Fruit fly (Drosophila melanogaster) whole organism, embryonic: ENCODE measurements around the gene Gnpat.
A peak's percentile ranks its signal among the peaks of the same experiment; 100 is the strongest.

Source experiments
- C15 ChIP-seq: fragments of 200-800 bp; sonication (Bioruptor generic); IDR thresholded peaks from 3 replicates; pipeline ENCODE4 v1.3.6; 2022; ENCODE audit warnings: missing biosample characterization, missing genetic modification characterization
- CG1233 ChIP-seq: fragments of 200-800 bp; sonication (Bioruptor generic); optimal IDR thresholded peaks from 4 replicates; lab custom pipeline; 2018; ENCODE audit warnings: missing biosample characterization, mild to moderate bottlenecking, missing genetic modification characterization
- CG12659 ChIP-seq: fragments of 200-800 bp; sonication (Bioruptor generic); optimal IDR thresholded peaks from 3 replicates; lab custom pipeline; 2017; ENCODE audit warnings: mild to moderate bottlenecking, missing biosample characterization, missing genetic modification reagents, missing genetic modification characterization
- CG12942 ChIP-seq: fragments of 200-800 bp; sonication (Bioruptor generic); optimal IDR thresholded peaks from 3 replicates; lab custom pipeline; 2016; ENCODE audit warnings: missing biosample characterization, missing genetic modification characterization
- CG16863 ChIP-seq: fragments of 200-800 bp; sonication (Bioruptor generic); optimal IDR thresholded peaks from 3 replicates; lab custom pipeline; 2016; ENCODE audit warnings: missing biosample characterization, missing genetic modification characterization
- CG2678 ChIP-seq: fragments of 200-800 bp; sonication (Bioruptor generic); optimal IDR thresholded peaks from 3 replicates; lab custom pipeline; 2019; ENCODE audit warnings: missing biosample characterization, mild to moderate bottlenecking, missing genetic modification characterization, moderate library complexity
- CG31388 ChIP-seq: fragments of 200-800 bp; sonication (Bioruptor generic); optimal IDR thresholded peaks from 2 replicates; lab custom pipeline; 2016; ENCODE audit warnings: missing biosample characterization, missing genetic modification characterization
- CG32532 ChIP-seq: fragments of 200-800 bp; sonication (Bioruptor generic); IDR thresholded peaks from 2 replicates; pipeline ENCODE4 v1.3.6; 2022; ENCODE audit warnings: missing biosample characterization, missing genetic modification characterization
- CG3407 ChIP-seq: fragments of 200-800 bp; sonication (Bioruptor generic); optimal IDR thresholded peaks from 2 replicates; lab custom pipeline; 2018; ENCODE audit warnings: missing biosample characterization, mild to moderate bottlenecking, missing genetic modification characterization
- CG34376 ChIP-seq: fragments of 200-800 bp; sonication (Bioruptor generic); optimal IDR thresholded peaks from 2 replicates; lab custom pipeline; 2018; ENCODE audit warnings: missing biosample characterization, mild to moderate bottlenecking, missing genetic modification characterization
- CG4282 ChIP-seq: fragments of 200-800 bp; sonication (Bioruptor generic); optimal IDR thresholded peaks from 2 replicates; lab custom pipeline; 2016; ENCODE audit warnings: missing biosample characterization, missing genetic modification characterization
- CG4328 ChIP-seq: fragments of 200-800 bp; sonication (Bioruptor generic); optimal IDR thresholded peaks from 3 replicates; lab custom pipeline; 2017; ENCODE audit warnings: missing biosample characterization, missing genetic modification reagents, missing genetic modification characterization
- CG4854 ChIP-seq: fragments of 200-800 bp; sonication (Bioruptor generic); optimal IDR thresholded peaks from 2 replicates; lab custom pipeline; 2016; ENCODE audit warnings: missing biosample characterization, missing genetic modification characterization, inconsistent platforms
- CG6689 ChIP-seq: fragments of 200-800 bp; sonication (Bioruptor generic); IDR thresholded peaks from 2 replicates; pipeline ENCODE4 v1.3.6; 2022; ENCODE audit warnings: missing biosample characterization, missing genetic modification characterization
- CG6813 ChIP-seq: fragments of 200-800 bp; sonication (Bioruptor generic); optimal IDR thresholded peaks from 2 replicates; lab custom pipeline; 2017; ENCODE audit warnings: missing biosample characterization, missing genetic modification characterization, mild to moderate bottlenecking, moderate library complexity, missing genetic modification reagents
- CG8359 ChIP-seq: fragments of 200-800 bp; sonication (Bioruptor generic); optimal IDR thresholded peaks from 2 replicates; lab custom pipeline; 2017; ENCODE audit warnings: missing biosample characterization, mild to moderate bottlenecking, missing genetic modification characterization, borderline replicate concordance
- CG8944 ChIP-seq: fragments of 200-800 bp; sonication (Bioruptor generic); optimal IDR thresholded peaks from 3 replicates; lab custom pipeline; 2016; ENCODE audit warnings: missing biosample characterization, missing genetic modification characterization
- Dbx ChIP-seq: fragments of 200-800 bp; sonication (Bioruptor generic); IDR thresholded peaks from 3 replicates; pipeline ENCODE4 v1.3.6; 2022; ENCODE audit warnings: missing biosample characterization, missing genetic modification characterization
- Dfd ChIP-seq, 2 experiments: fragments of >200 bp; optimal IDR thresholded peaks; 2 replicates each; lab custom pipeline; 2017; ENCODE audit warnings: missing biosample characterization in 2 of 2, missing genetic modification characterization in 2 of 2
- HLH4C ChIP-seq: fragments of 200-800 bp; sonication (Bioruptor generic); IDR thresholded peaks from 3 replicates; pipeline ENCODE4 v1.3.6; 2022; ENCODE audit warnings: missing biosample characterization, missing genetic modification characterization; ENCODE audit not compliant: partially characterized antibody
- Hand ChIP-seq: fragments of 200-800 bp; sonication (Bioruptor generic); optimal IDR thresholded peaks from 2 replicates; lab custom pipeline; 2017; ENCODE audit warnings: mild to moderate bottlenecking, missing biosample characterization, missing genetic modification reagents, missing genetic modification characterization
- Hey ChIP-seq: fragments of 200-800 bp; sonication (Bioruptor generic); optimal IDR thresholded peaks from 3 replicates; lab custom pipeline; 2018; ENCODE audit warnings: missing biosample characterization, mild to moderate bottlenecking, missing genetic modification characterization
- Lhr ChIP-seq: fragments of 200-800 bp; sonication (Bioruptor generic); optimal IDR thresholded peaks from 3 replicates; lab custom pipeline; 2017; ENCODE audit warnings: mild to moderate bottlenecking, missing biosample characterization, missing genetic modification reagents, missing genetic modification characterization
- Lpt ChIP-seq: fragments of >200 bp; optimal IDR thresholded peaks from 2 replicates; lab custom pipeline; 2018; ENCODE audit warnings: missing biosample characterization, missing genetic modification characterization
- MESR4 ChIP-seq: fragments of 200-800 bp; sonication (Bioruptor generic); optimal IDR thresholded peaks from 2 replicates; lab custom pipeline; 2018; ENCODE audit warnings: missing biosample characterization, mild to moderate bottlenecking, missing genetic modification characterization, moderate library complexity
- Mad ChIP-seq: fragments of 200-800 bp; sonication (Bioruptor generic); optimal IDR thresholded peaks from 2 replicates; lab custom pipeline; 2016; ENCODE audit warnings: missing biosample characterization, missing genetic modification characterization
- Mrtf ChIP-seq: fragments of 200-800 bp; sonication (Bioruptor generic); IDR thresholded peaks from 3 replicates; pipeline ENCODE4 v1.3.6; 2022; ENCODE audit warnings: missing biosample characterization, missing genetic modification characterization
- Rfx ChIP-seq: fragments of 200-800 bp; sonication (Bioruptor generic); IDR thresholded peaks from 2 replicates; pipeline ENCODE4 v1.3.6; 2022; ENCODE audit warnings: missing biosample characterization, missing genetic modification characterization
- Spps ChIP-seq: fragments of 200-800 bp; sonication (Bioruptor generic); optimal IDR thresholded peaks from 2 replicates; lab custom pipeline; 2018; ENCODE audit warnings: missing biosample characterization, mild to moderate bottlenecking, missing genetic modification characterization
- amos ChIP-seq: fragments of 200-800 bp; sonication (Bioruptor generic); IDR thresholded peaks from 2 replicates; pipeline ENCODE4 v1.3.6; 2022; ENCODE audit warnings: missing biosample characterization, missing genetic modification characterization; ENCODE audit not compliant: partially characterized antibody
- bsh ChIP-seq, 2 experiments: fragments of 200-800 bp; sonication (Bioruptor generic); optimal IDR thresholded peaks; 2 replicates each; lab custom pipeline; 2017 to 2018; ENCODE audit warnings: mild to moderate bottlenecking in 2 of 2, missing biosample characterization in 2 of 2, missing genetic modification characterization in 2 of 2, moderate library complexity in 1 of 2
- caup ChIP-seq: fragments of 200-800 bp; sonication (Bioruptor generic); optimal IDR thresholded peaks from 3 replicates; lab custom pipeline; 2017; ENCODE audit warnings: missing biosample characterization, mild to moderate bottlenecking, missing genetic modification characterization, moderate library complexity; ENCODE audit not compliant: severe bottlenecking
- dpn ChIP-seq, 2 experiments: fragments of 200-800 bp; sonication (Bioruptor generic); optimal IDR thresholded peaks; 3 replicates each; lab custom pipeline; 2016; ENCODE audit warnings: missing biosample characterization in 2 of 2, missing genetic modification characterization in 2 of 2
- ham ChIP-seq: fragments of 200-800 bp; sonication (Bioruptor generic); IDR thresholded peaks from 2 replicates; pipeline ENCODE4 v1.3.6; 2022; ENCODE audit warnings: missing biosample characterization, missing genetic modification characterization
- hb ChIP-seq: fragments of 200-800 bp; sonication (Bioruptor generic); IDR thresholded peaks from 3 replicates; pipeline ENCODE4 v1.3.6; 2022; ENCODE audit warnings: missing biosample characterization, missing genetic modification characterization; ENCODE audit not compliant: partially characterized antibody
- hbn ChIP-seq: fragments of 200-800 bp; sonication (Bioruptor generic); IDR thresholded peaks from 2 replicates; pipeline ENCODE4 v1.3.6; 2022; ENCODE audit warnings: missing biosample characterization, missing genetic modification characterization; ENCODE audit not compliant: partially characterized antibody
- ind ChIP-seq: fragments of 200-800 bp; sonication (Bioruptor generic); optimal IDR thresholded peaks from 3 replicates; lab custom pipeline; 2016; ENCODE audit warnings: missing biosample characterization, missing genetic modification characterization
- kay ChIP-seq: fragments of 200-800 bp; sonication (Bioruptor generic); optimal IDR thresholded peaks from 2 replicates; lab custom pipeline; 2016; ENCODE audit warnings: missing biosample characterization, missing genetic modification characterization
- mirr ChIP-seq: fragments of 200-800 bp; sonication (Bioruptor generic); optimal IDR thresholded peaks from 3 replicates; lab custom pipeline; 2018; ENCODE audit warnings: missing biosample characterization, mild to moderate bottlenecking, missing genetic modification characterization
- pan ChIP-seq, 4 experiments: fragments of >200 bp in 3 of 4; fragments of 200-800 bp in 1 of 4; sonication (Bioruptor generic) in 1 of 4; optimal IDR thresholded peaks in 3 of 4; IDR thresholded peaks in 1 of 4; 2 replicates each; pipeline versions ENCODE4 v1.3.6 to Lab custom; 2017 to 2022; ENCODE audit warnings: missing biosample characterization in 2 of 4, missing genetic modification characterization in 2 of 4, mixed read lengths in 1 of 4
- peb ChIP-seq: fragments of 200-800 bp; sonication (Bioruptor generic); IDR thresholded peaks from 2 replicates; pipeline ENCODE4 v1.3.6; 2022; ENCODE audit warnings: missing biosample characterization, missing genetic modification characterization
- psq ChIP-seq: fragments of 200-800 bp; sonication (Bioruptor generic); optimal IDR thresholded peaks from 2 replicates; lab custom pipeline; 2017; ENCODE audit warnings: missing biosample characterization, missing genetic modification characterization
- row ChIP-seq: fragments of 200-800 bp; sonication (Bioruptor generic); IDR thresholded peaks from 3 replicates; pipeline ENCODE4 v1.3.6; 2022; ENCODE audit warnings: missing biosample characterization, missing genetic modification characterization
- sisA ChIP-seq: fragments of 200-800 bp; sonication (Bioruptor generic); IDR thresholded peaks from 2 replicates; pipeline ENCODE4 v1.3.6; 2022; ENCODE audit warnings: missing biosample characterization, missing genetic modification characterization
- sna ChIP-seq: fragments of 200-800 bp; sonication (Bioruptor generic); IDR thresholded peaks from 2 replicates; pipeline ENCODE4 v1.3.6; 2022; ENCODE audit warnings: missing biosample characterization, missing genetic modification characterization; ENCODE audit not compliant: partially characterized antibody
- stwl ChIP-seq: fragments of 200-800 bp; sonication (Bioruptor generic); optimal IDR thresholded peaks from 3 replicates; lab custom pipeline; 2018; ENCODE audit warnings: missing biosample characterization, mild to moderate bottlenecking, missing genetic modification characterization, moderate library complexity
- tap ChIP-seq: fragments of 200-800 bp; optimal IDR thresholded peaks from 3 replicates; lab custom pipeline; 2019; ENCODE audit warnings: missing biosample characterization, mild to moderate bottlenecking, missing genetic modification characterization, moderate library complexity
- unc-4 ChIP-seq: fragments of 200-800 bp; sonication (Bioruptor generic); IDR thresholded peaks from 2 replicates; pipeline ENCODE4 v1.3.6; 2022; ENCODE audit warnings: missing biosample characterization, missing genetic modification characterization; ENCODE audit not compliant: partially characterized antibody
- wor ChIP-seq: fragments of 200-800 bp; sonication (Bioruptor generic); IDR thresholded peaks from 2 replicates; pipeline ENCODE4 v1.3.6; 2022; ENCODE audit warnings: missing biosample characterization, missing genetic modification characterization

Gene Gnpat

dm6 chr3R:25519465-25520071 is 28.8 kb upstream of the Gnpat start (continued):
- no peak for TF ChIP-seq Mrtf
- TF ChIP-seq C15, result no peak
- no peak for TF ChIP-seq CG4854
- no peak for TF ChIP-seq Mad (GFP tag; lab: Kevin White, UChicago)
- TF ChIP-seq tap (tag; lab: Kevin White, UChicago), result no peak
- TF ChIP-seq CG3407 (GFP tag; lab: Kevin White, UChicago), result no peak
- TF ChIP-seq CG12942 (GFP tag; lab: Kevin White, UChicago), result no peak
- TF ChIP-seq CG32532, result no peak
- no peak for TF ChIP-seq Hey (tag; lab: Kevin White, UChicago)
- no peak for TF ChIP-seq hbn (GFP tag; lab: Robert Waterston, UW)
- TF ChIP-seq mirr (GFP tag; lab: Kevin White, UChicago), result no peak
- TF ChIP-seq MESR4, result no peak
- no peak for TF ChIP-seq Lhr (GFP tag; lab: Kevin White, UChicago)
- TF ChIP-seq CG4282 (GFP tag; lab: Kevin White, UChicago), result no peak
- no peak for TF ChIP-seq CG31388 (GFP tag; lab: Kevin White, UChicago)
- no peak for TF ChIP-seq Dbx (GFP tag; lab: Robert Waterston, UW)
- no peak for TF ChIP-seq sisA (GFP tag; lab: Robert Waterston, UW)
- TF ChIP-seq pan (optimal IDR thresholded peaks at IDR 0.05; lab: Kevin White, UChicago), result no peak
- no peak for TF ChIP-seq pan (GFP tag; optimal IDR thresholded peaks at IDR 0.05 in 1 of 2, IDR thresholded peaks at IDR 0.05 in 1 of 2)
- peak; percentile 57 for TF ChIP-seq CG2678 (tag; lab: Kevin White, UChicago)
- TF ChIP-seq bsh (GFP tag; optimal IDR thresholded peaks at IDR 0.05; lab: Kevin White, UChicago), result peak in 1 of 2 experiments; percentile 43
- TF ChIP-seq stwl (tag; lab: Kevin White, UChicago), result no peak
- no peak for TF ChIP-seq row (GFP tag; lab: Robert Waterston, UW)
- TF ChIP-seq unc-4 (GFP tag; lab: Robert Waterston, UW), result no peak
- 0 out of 2 replicates have a peak, but pooled peaks have one; percentile 26 for TF ChIP-seq CG6689
- TF ChIP-seq CG34376, result no peak
- no peak for TF ChIP-seq CG12659 (GFP tag; lab: Kevin White, UChicago)
- no peak for TF ChIP-seq dpn (GFP tag; optimal IDR thresholded peaks at IDR 0.05; lab: Kevin White, UChicago)
- no peak for TF ChIP-seq psq (GFP tag; lab: Kevin White, UChicago)
- no peak for TF ChIP-seq peb (GFP tag; lab: Robert Waterston, UW)
- peak; percentile 15 for TF ChIP-seq caup (GFP tag; lab: Kevin White, UChicago)
- no peak for TF ChIP-seq CG4328 (GFP tag; lab: Kevin White, UChicago)
- peak; percentile 22; the same call in 1 of the 2 replicates for TF ChIP-seq wor (GFP tag; lab: Robert Waterston, UW)
- peak; percentile 4 for TF ChIP-seq CG6813
- no peak for TF ChIP-seq sna (GFP tag; lab: Robert Waterston, UW)
- no peak for TF ChIP-seq amos (GFP tag; lab: Robert Waterston, UW)
- TF ChIP-seq CG8944 (GFP tag; lab: Kevin White, UChicago), result no peak
- no peak for TF ChIP-seq HLH4C (GFP tag; lab: Robert Waterston, UW)
- TF ChIP-seq ham (GFP tag; lab: Robert Waterston, UW), result no peak
- no peak for TF ChIP-seq Dfd (GFP tag; optimal IDR thresholded peaks at IDR 0.05; lab: Kevin White, UChicago)
- TF ChIP-seq Rfx (GFP tag; lab: Robert Waterston, UW), result 0 out of 2 replicates have a peak, but pooled peaks have one; percentile 10
- no peak for TF ChIP-seq Hand
- TF ChIP-seq ind (GFP tag; lab: Kevin White, UChicago), result no peak
- TF ChIP-seq hb (GFP tag; lab: Robert Waterston, UW), result no peak
- no peak for TF ChIP-seq Spps
- no peak for TF ChIP-seq CG1233 (GFP tag; lab: Kevin White, UChicago)
- TF ChIP-seq Lpt (GFP tag; lab: Kevin White, UChicago), result no peak
- TF ChIP-seq kay (GFP tag; lab: Kevin White, UChicago), result no peak
- no peak for TF ChIP-seq CG16863
- TF ChIP-seq CG8359 (GFP tag; lab: Kevin White, UChicago), result no peak
